Worm (Caenorhabditis elegans) whole organism, early embryonic: ENCODE data around the gene ptd-2.

Experiments
- B0310.2 ChIP-seq: sonication (generic microtip); optimal IDR thresholded peaks from 2 replicates; lab custom pipeline; 2016; ENCODE audit warnings: mild to moderate bottlenecking, missing genetic modification characterization, missing compliant biosample characterization
- F13C5.2 ChIP-seq: sonication (generic microtip); optimal IDR thresholded peaks from 2 replicates; lab custom pipeline; 2017; ENCODE audit warnings: mild to moderate bottlenecking, missing genetic modification characterization, inconsistent platforms, missing compliant biosample characterization
- aly-1 ChIP-seq: sonication (generic microtip); optimal IDR thresholded peaks from 2 replicates; lab custom pipeline; 2016; ENCODE audit warnings: missing genetic modification characterization, missing compliant biosample characterization
- ama-1 ChIP-seq: fragments of 150-350 bp; optimal IDR thresholded peaks from 2 replicates; lab custom pipeline; 2014
- ceh-13 ChIP-seq: fragments of 200-800 bp; sonication (Bioruptor generic); optimal IDR thresholded peaks from 2 replicates; lab custom pipeline; 2018; ENCODE audit warnings: mild to moderate bottlenecking, missing genetic modification characterization, missing compliant biosample characterization
- ceh-36 ChIP-seq: sonication (generic microtip); optimal IDR thresholded peaks from 2 replicates; lab custom pipeline; 2016; ENCODE audit warnings: missing genetic modification characterization, inconsistent platforms, missing compliant biosample characterization
- ets-7 ChIP-seq: sonication (generic microtip); optimal IDR thresholded peaks from 2 replicates; lab custom pipeline; 2016; ENCODE audit warnings: missing genotype, missing genetic modification characterization, missing compliant biosample characterization
- flt-1 ChIP-seq: fragments of 200-800 bp; sonication (Bioruptor generic); IDR thresholded peaks from 2 replicates; pipeline ENCODE4 v1.3.6; 2022; ENCODE audit warnings: missing genetic modification characterization, missing compliant biosample characterization
- hmbx-1 ChIP-seq: sonication (generic microtip); optimal IDR thresholded peaks from 2 replicates; lab custom pipeline; 2016; ENCODE audit warnings: mild to moderate bottlenecking, missing genetic modification characterization, missing compliant biosample characterization
- hmg-4 ChIP-seq: fragments of 200-800 bp; sonication (Bioruptor generic); optimal IDR thresholded peaks from 2 replicates; lab custom pipeline; 2018; ENCODE audit warnings: mild to moderate bottlenecking, missing genetic modification characterization, missing compliant biosample characterization
- hnd-1 ChIP-seq: sonication (generic microtip); optimal IDR thresholded peaks from 2 replicates; lab custom pipeline; 2016; ENCODE audit warnings: missing genetic modification characterization, missing compliant biosample characterization
- pes-1 ChIP-seq: fragments of 200-800 bp; sonication (Bioruptor generic); IDR thresholded peaks from 2 replicates; pipeline ENCODE4 v1.3.6; 2022; ENCODE audit warnings: missing genetic modification reagents, missing genetic modification characterization, missing compliant biosample characterization
- scrt-1 ChIP-seq: fragments of 200-800 bp; sonication (Bioruptor generic); IDR thresholded peaks from 2 replicates; pipeline ENCODE4 v1.3.6; 2022; ENCODE audit warnings: missing genetic modification characterization, missing compliant biosample characterization
- sea-1 ChIP-seq: fragments of 200-800 bp; sonication (Bioruptor generic); conservative IDR thresholded peaks from 2 replicates; pipeline ENCODE4 v1.3.6; 2022; ENCODE audit warnings: missing genetic modification characterization, missing compliant biosample characterization
- tbx-11 ChIP-seq: fragments of 200-800 bp; sonication (Bioruptor generic); IDR thresholded peaks from 2 replicates; pipeline ENCODE4 v1.3.6; 2022; ENCODE audit warnings: missing genetic modification characterization, missing compliant biosample characterization
- tbx-37 ChIP-seq: fragments of 200-800 bp; sonication (Bioruptor generic); conservative IDR thresholded peaks from 2 replicates; pipeline ENCODE4 v1.3.6; 2022; ENCODE audit warnings: missing genetic modification reagents, missing genetic modification characterization, missing compliant biosample characterization
- tra-4 ChIP-seq: sonication (generic microtip); optimal IDR thresholded peaks from 2 replicates; lab custom pipeline; 2017; ENCODE audit warnings: missing genetic modification characterization, missing compliant biosample characterization

ptd-2 gene

DNA sequence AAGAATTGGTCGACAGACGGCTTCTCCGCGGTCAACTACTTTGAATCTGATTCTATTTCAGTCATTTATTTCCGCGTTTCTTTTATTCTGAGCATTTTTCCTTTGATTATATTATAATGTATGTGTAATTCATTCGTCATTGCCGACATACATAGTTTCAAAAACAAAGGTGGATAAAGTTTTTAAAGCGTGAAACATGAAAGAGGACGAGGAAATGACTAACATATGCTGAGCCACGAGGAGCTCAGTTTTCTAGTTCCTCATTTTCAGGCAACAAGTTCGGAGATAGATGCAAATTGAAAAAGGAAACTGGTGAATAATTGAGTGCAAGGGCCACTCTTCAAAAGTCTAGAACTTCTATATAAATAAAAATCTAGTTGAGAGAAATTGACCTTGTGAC lies 18.2 kb downstream of the ptd-2 start:
- TF ChIP-seq aly-1 (no peak), hmg-4 (GFP tag; lab: Kevin White, UChicago) (no peak), tbx-37 (no peak), scrt-1 (GFP tag; lab: Robert Waterston, UW) (no peak), sea-1 (no peak), B0310.2 (tag; lab: Kevin White, UChicago) (no peak), tbx-11 (GFP tag; lab: Robert Waterston, UW) (no peak), ama-1 (no peak), ceh-36 (tag; lab: Kevin White, UChicago) (no peak), pes-1 (GFP tag; lab: Robert Waterston, UW) (no peak)

DNA sequence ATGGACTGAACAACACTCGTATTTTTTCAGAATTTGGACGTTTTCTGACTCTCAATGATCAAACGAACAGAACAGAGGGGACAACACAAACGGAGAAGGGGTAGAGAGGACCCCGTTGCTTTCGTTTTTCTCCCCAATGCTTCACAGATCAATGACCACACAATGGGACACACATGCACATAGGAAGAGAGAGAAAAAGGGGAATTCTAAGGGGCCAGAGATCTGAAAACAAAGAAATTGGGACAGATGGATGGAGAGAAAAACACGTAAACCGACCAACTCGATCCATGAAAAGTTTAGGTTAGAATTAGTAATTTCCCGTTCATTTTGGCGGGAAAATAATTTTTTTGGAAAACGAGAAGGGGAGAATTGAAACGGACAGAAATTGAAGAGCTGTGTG lies 20.4 kb downstream of the ptd-2 start:
- TF ChIP-seq scrt-1 (GFP tag; lab: Robert Waterston, UW) = no peak
- TF ChIP-seq ceh-13 (GFP tag; lab: Kevin White, UChicago) = no peak
- TF ChIP-seq B0310.2 (tag; lab: Kevin White, UChicago) = no peak
- TF ChIP-seq hnd-1 = no peak
- no peak for TF ChIP-seq sea-1
- TF ChIP-seq hmg-4 (GFP tag; lab: Kevin White, UChicago) = no peak
- no peak for TF ChIP-seq tbx-37
- no peak for TF ChIP-seq ets-7
- TF ChIP-seq aly-1 = no peak
- TF ChIP-seq hmbx-1 = no peak
- TF ChIP-seq ama-1 = no peak
- no peak for TF ChIP-seq pes-1 (GFP tag; lab: Robert Waterston, UW)
- TF ChIP-seq F13C5.2 (tag; lab: Kevin White, UChicago) = no peak
- TF ChIP-seq tra-4 (tag; lab: Kevin White, UChicago) = no peak
- no peak for TF ChIP-seq tbx-11 (GFP tag; lab: Robert Waterston, UW)
- no peak for TF ChIP-seq flt-1 (GFP tag; lab: Robert Waterston, UW)

DNA sequence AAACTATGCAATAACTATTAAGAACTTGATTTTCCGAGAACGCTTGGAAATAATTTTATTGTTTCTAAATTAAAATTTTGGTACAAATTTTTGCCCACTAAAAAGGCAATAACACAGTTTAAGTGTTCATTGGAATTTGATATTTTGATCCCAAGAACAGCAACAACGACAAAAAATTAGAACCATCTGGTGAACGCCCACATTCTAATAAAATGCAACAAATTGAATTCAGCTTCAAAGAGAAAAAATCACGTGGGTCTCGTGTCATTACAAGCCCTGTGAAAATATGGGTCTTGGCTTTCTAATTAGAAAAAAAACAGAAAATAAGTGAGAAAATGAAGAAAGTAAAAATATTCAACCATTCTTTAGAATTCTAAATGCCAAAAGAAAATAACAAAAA lies 21.8 kb downstream of the ptd-2 start:
- TF ChIP-seq hmg-4 (GFP tag; lab: Kevin White, UChicago) (no peak), ama-1 (no peak), tbx-11 (GFP tag; lab: Robert Waterston, UW) (no peak), B0310.2 (tag; lab: Kevin White, UChicago) (no peak), scrt-1 (GFP tag; lab: Robert Waterston, UW) (no peak), tra-4 (tag; lab: Kevin White, UChicago) (no peak), sea-1 (no peak), ceh-36 (tag; lab: Kevin White, UChicago) (no peak)

DNA sequence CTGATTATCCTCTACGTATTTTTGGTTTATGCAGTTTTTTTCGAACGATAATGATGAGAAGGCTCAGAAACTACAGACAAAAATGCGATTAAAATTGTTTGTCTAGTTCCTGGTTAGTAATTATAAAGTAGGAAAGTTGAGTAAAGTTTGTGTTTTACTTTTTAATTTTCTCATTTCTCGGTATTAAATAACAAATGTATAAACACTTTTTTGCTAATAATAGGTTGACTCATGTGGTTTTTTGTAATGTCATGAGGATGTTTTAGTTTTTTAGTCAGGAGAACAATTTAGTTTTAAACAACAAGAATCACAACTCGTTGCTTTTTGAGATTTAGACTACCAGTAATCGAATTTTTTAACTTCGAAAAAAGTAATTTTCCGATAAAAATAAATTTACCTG lies 22.6 kb downstream of the ptd-2 start:
- TF ChIP-seq F13C5.2 (tag; lab: Kevin White, UChicago) (no peak), ceh-13 (GFP tag; lab: Kevin White, UChicago) (no peak), ets-7 (no peak), pes-1 (GFP tag; lab: Robert Waterston, UW) (no peak), tbx-37 (no peak), aly-1 (no peak), hmg-4 (GFP tag; lab: Kevin White, UChicago) (no peak), tbx-11 (GFP tag; lab: Robert Waterston, UW) (no peak), scrt-1 (GFP tag; lab: Robert Waterston, UW) (no peak), tra-4 (tag; lab: Kevin White, UChicago) (no peak), sea-1 (no peak), flt-1 (GFP tag; lab: Robert Waterston, UW) (no peak), ama-1 (no peak), hmbx-1 (no peak), ceh-36 (tag; lab: Kevin White, UChicago) (no peak), B0310.2 (tag; lab: Kevin White, UChicago) (no peak), hnd-1 (no peak)

DNA sequence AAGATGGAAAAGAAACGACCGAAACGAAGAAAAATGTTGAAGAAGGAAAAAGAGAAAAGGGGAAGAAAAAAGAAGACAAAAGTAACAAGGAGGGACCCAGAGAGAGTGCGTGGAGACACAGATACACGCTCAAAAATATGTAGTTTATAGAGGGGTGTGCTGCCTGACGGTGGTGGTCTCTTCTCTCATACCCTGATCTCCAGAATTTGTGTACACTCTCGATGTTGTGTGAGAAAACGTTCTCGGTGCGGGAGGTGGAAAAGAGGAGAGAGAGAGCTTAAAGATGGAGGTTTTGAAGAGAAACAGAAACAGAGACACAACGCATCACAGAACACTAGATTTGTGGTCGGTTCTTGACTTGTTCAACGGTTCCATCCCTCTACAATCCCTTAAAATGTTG lies 23.6 kb downstream of the ptd-2 start:
- no peak for TF ChIP-seq pes-1 (GFP tag; lab: Robert Waterston, UW)
- no peak for TF ChIP-seq tbx-11 (GFP tag; lab: Robert Waterston, UW)
- no peak for TF ChIP-seq B0310.2 (tag; lab: Kevin White, UChicago)
- TF ChIP-seq hmbx-1 = no peak
- peak; percentile 69 for TF ChIP-seq hmg-4 (GFP tag; lab: Kevin White, UChicago)
- TF ChIP-seq tra-4 (tag; lab: Kevin White, UChicago) = no peak
- TF ChIP-seq aly-1 = no peak
- TF ChIP-seq scrt-1 (GFP tag; lab: Robert Waterston, UW) = no peak

DNA sequence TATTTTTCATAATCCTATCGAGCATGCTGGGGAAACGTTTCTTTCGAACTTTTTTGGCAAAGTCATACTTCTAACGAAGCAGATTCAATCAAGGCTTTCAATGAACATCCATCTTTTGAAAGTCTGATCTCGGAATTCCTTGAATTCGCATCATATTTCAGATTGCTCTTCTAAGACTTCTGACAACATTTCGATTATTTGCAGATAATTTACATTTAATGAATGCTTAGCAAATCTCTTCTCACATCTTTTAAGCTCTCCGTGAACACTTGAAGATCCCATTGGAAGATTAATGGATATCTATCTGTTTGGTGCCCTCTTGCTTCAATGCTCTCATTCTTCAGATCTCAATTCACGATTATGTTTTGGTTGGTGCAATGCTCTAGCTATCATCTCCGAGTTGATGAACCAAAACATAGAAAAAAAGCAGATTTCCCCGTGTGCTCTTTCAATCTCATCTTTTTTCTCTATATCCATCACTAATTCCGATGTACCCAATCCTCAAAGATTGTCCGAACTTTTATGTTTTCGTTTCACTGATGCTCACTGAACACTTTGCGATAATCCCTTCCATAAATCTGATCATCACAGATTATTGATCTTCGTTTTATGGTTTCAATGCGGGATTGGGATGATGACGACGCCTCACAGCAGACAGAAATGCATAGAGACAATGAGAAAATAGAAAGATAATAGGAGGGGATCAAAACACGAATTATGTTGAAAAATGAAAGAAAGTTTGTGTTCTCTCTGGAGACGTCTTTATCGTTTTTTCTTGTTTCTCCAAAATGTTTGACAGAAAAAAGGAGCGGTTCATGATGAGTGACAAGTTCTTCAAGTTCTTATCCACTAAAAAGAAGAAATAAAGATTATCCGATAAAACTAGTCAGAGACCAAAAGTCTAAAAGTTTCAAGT lies 24.4 kb downstream of the ptd-2 start:
- TF ChIP-seq B0310.2 (tag; lab: Kevin White, UChicago) (no peak), tbx-37 (no peak), ets-7 (no peak), aly-1 (no peak), tra-4 (tag; lab: Kevin White, UChicago) (no peak)

DNA sequence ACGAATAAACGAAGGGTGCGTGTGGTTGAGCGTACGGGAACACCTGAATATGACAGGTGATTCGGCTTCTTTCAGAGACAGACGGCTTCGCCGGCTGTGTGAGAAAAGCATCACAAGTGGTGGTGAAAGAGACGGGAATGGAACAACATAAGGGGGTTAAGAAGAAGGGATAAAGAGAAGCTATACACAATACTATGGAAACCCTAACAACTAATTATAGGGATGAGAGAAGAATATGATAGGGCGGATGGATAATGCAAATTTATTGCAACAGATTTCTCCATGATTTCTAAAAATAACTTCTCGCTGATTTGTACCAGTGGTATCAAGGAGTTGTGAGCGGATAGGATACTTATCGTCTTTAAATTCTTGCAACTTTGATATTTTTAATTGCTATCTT lies 32.1 kb downstream of the ptd-2 start, which contains the start of gene hlh-10:
hlh-10 (minus strand) TSS at position 101 of the 400 bp plus-strand sequence.
- TF ChIP-seq ama-1 (no peak), ceh-13 (GFP tag; lab: Kevin White, UChicago) (no peak), aly-1 (no peak), hmbx-1 (no peak), pes-1 (GFP tag; lab: Robert Waterston, UW) (no peak), F13C5.2 (tag; lab: Kevin White, UChicago) (no peak), tbx-37 (no peak), B0310.2 (tag; lab: Kevin White, UChicago) (no peak), scrt-1 (GFP tag; lab: Robert Waterston, UW) (no peak), tbx-11 (GFP tag; lab: Robert Waterston, UW) (no peak), ceh-36 (tag; lab: Kevin White, UChicago) (no peak), sea-1 (no peak), tra-4 (tag; lab: Kevin White, UChicago) (no peak), hmg-4 (GFP tag; lab: Kevin White, UChicago) (no peak), hnd-1 (no peak), flt-1 (GFP tag; lab: Robert Waterston, UW) (no peak), ets-7 (no peak)
